Fruit fly (Drosophila melanogaster) whole organism, embryonic: ENCODE results near the gene CG3008.

Experiments
- B-H1 ChIP-seq: fragments of 200-800 bp; sonication (Bioruptor generic); IDR thresholded peaks from 3 replicates; pipeline ENCODE4 v1.3.6; 2022; ENCODE audit warnings: missing biosample characterization, missing genetic modification characterization
- BtbVII ChIP-seq: fragments of 200-800 bp; sonication (Bioruptor generic); optimal IDR thresholded peaks from 3 replicates; lab custom pipeline; 2017; ENCODE audit warnings: missing biosample characterization, mild to moderate bottlenecking, missing genetic modification characterization
- Bteb2 ChIP-seq: fragments of 200-800 bp; sonication (Bioruptor generic); optimal IDR thresholded peaks from 2 replicates; lab custom pipeline; 2016; ENCODE audit warnings: missing biosample characterization, missing genetic modification characterization
- CG10209 ChIP-seq: fragments of 200-800 bp; sonication (Bioruptor generic); optimal IDR thresholded peaks from 3 replicates; lab custom pipeline; 2017; ENCODE audit warnings: missing biosample characterization, mild to moderate bottlenecking, missing genetic modification characterization, missing genetic modification reagents
- CG12236 ChIP-seq: fragments of 200-800 bp; sonication (Bioruptor generic); optimal IDR thresholded peaks from 2 replicates; lab custom pipeline; 2016; ENCODE audit warnings: missing biosample characterization, missing genetic modification characterization
- CG13296 ChIP-seq: fragments of 200-800 bp; sonication (Bioruptor generic); optimal IDR thresholded peaks from 3 replicates; lab custom pipeline; 2018; ENCODE audit warnings: missing biosample characterization, mild to moderate bottlenecking, missing genetic modification characterization
- CG13775 ChIP-seq: fragments of 200-800 bp; sonication (Bioruptor generic); optimal IDR thresholded peaks from 3 replicates; lab custom pipeline; 2017; ENCODE audit warnings: missing biosample characterization, mild to moderate bottlenecking, missing genetic modification characterization
- CG15269 ChIP-seq: fragments of 200-800 bp; sonication (Bioruptor generic); optimal IDR thresholded peaks from 2 replicates; lab custom pipeline; 2018; ENCODE audit warnings: missing biosample characterization, mild to moderate bottlenecking, missing genetic modification characterization, moderate library complexity
- CG2129 ChIP-seq: fragments of 200-800 bp; sonication (Bioruptor generic); IDR thresholded peaks from 2 replicates; pipeline ENCODE4 v1.3.6; 2022; ENCODE audit warnings: missing biosample characterization, missing genetic modification characterization; ENCODE audit not compliant: partially characterized antibody
- CG2678 ChIP-seq: fragments of 200-800 bp; sonication (Bioruptor generic); optimal IDR thresholded peaks from 3 replicates; lab custom pipeline; 2019; ENCODE audit warnings: missing biosample characterization, mild to moderate bottlenecking, missing genetic modification characterization, moderate library complexity
- CG30431 ChIP-seq: fragments of 200-800 bp; sonication (Bioruptor generic); optimal IDR thresholded peaks from 2 replicates; lab custom pipeline; 2017; ENCODE audit warnings: missing biosample characterization, missing genetic modification characterization
- CG31365 ChIP-seq: fragments of 200-800 bp; sonication (Bioruptor generic); optimal IDR thresholded peaks from 2 replicates; lab custom pipeline; 2018; ENCODE audit warnings: missing biosample characterization, mild to moderate bottlenecking, missing genetic modification characterization
- CG3163 ChIP-seq: fragments of 200-800 bp; sonication (Bioruptor generic); optimal IDR thresholded peaks from 3 replicates; lab custom pipeline; 2016; ENCODE audit warnings: missing biosample characterization, missing genetic modification characterization
- CG3407 ChIP-seq: fragments of 200-800 bp; sonication (Bioruptor generic); optimal IDR thresholded peaks from 2 replicates; lab custom pipeline; 2018; ENCODE audit warnings: missing biosample characterization, mild to moderate bottlenecking, missing genetic modification characterization
- CG4328 ChIP-seq: fragments of 200-800 bp; sonication (Bioruptor generic); optimal IDR thresholded peaks from 3 replicates; lab custom pipeline; 2017; ENCODE audit warnings: missing biosample characterization, missing genetic modification reagents, missing genetic modification characterization
- CG4854 ChIP-seq: fragments of 200-800 bp; sonication (Bioruptor generic); optimal IDR thresholded peaks from 2 replicates; lab custom pipeline; 2016; ENCODE audit warnings: missing biosample characterization, missing genetic modification characterization, inconsistent platforms
- CG7271 ChIP-seq: fragments of 200-800 bp; sonication (Bioruptor generic); optimal IDR thresholded peaks from 2 replicates; lab custom pipeline; 2018; ENCODE audit warnings: missing biosample characterization, mild to moderate bottlenecking, missing genetic modification characterization, moderate library complexity
- CG8290 ChIP-seq, 3 experiments: fragments of 200-800 bp; sonication (Bioruptor generic); optimal IDR thresholded peaks; 2 replicates each; lab custom pipeline; 2016 to 2019; ENCODE audit warnings: missing biosample characterization in 3 of 3, missing genetic modification characterization in 3 of 3, mild to moderate bottlenecking in 2 of 3, moderate library complexity in 1 of 3
- CG9609 ChIP-seq: fragments of 200-800 bp; sonication (Bioruptor generic); optimal IDR thresholded peaks from 3 replicates; lab custom pipeline; 2016; ENCODE audit warnings: missing biosample characterization, missing genetic modification characterization
- Camta ChIP-seq: fragments of 200-800 bp; sonication (Bioruptor generic); optimal IDR thresholded peaks from 2 replicates; lab custom pipeline; 2016; ENCODE audit warnings: missing biosample characterization, missing genetic modification characterization
- CkIIα-i1 ChIP-seq: fragments of 200-800 bp; sonication (Bioruptor generic); IDR thresholded peaks from 2 replicates; pipeline ENCODE4 v1.3.6; 2022; ENCODE audit warnings: missing biosample characterization, missing genetic modification characterization
- Fer2 ChIP-seq: fragments of 200-800 bp; sonication (Bioruptor generic); optimal IDR thresholded peaks from 2 replicates; lab custom pipeline; 2018; ENCODE audit warnings: missing biosample characterization, mild to moderate bottlenecking, missing genetic modification characterization, moderate library complexity
- Fer3 ChIP-seq: fragments of 200-800 bp; sonication (Bioruptor generic); optimal IDR thresholded peaks from 2 replicates; lab custom pipeline; 2018; ENCODE audit warnings: missing biosample characterization, mild to moderate bottlenecking, missing genetic modification characterization, moderate library complexity
- Gug ChIP-seq: fragments of 200-800 bp; sonication (Bioruptor generic); IDR thresholded peaks from 4 replicates; pipeline ENCODE4 v1.3.6; 2022; ENCODE audit warnings: missing biosample characterization, missing genetic modification characterization
- HLH54F ChIP-seq: fragments of 200-800 bp; sonication (Bioruptor generic); optimal IDR thresholded peaks from 3 replicates; lab custom pipeline; 2016; ENCODE audit warnings: missing biosample characterization, missing genetic modification characterization
- Hmx ChIP-seq: fragments of 200-800 bp; sonication (Bioruptor generic); optimal IDR thresholded peaks from 2 replicates; lab custom pipeline; 2016; ENCODE audit warnings: missing biosample characterization, missing genetic modification characterization
- Nf-YA ChIP-seq: fragments of 200-800 bp; sonication (Bioruptor generic); IDR thresholded peaks from 2 replicates; pipeline ENCODE4 v1.3.6; 2022; ENCODE audit warnings: missing biosample characterization, missing genetic modification characterization
- Scr ChIP-seq: fragments of 200-800 bp; sonication (Bioruptor generic); IDR thresholded peaks from 2 replicates; pipeline ENCODE4 v1.3.6; 2022; ENCODE audit warnings: missing biosample characterization, missing genetic modification characterization; ENCODE audit not compliant: partially characterized antibody
- Sin3A ChIP-seq: fragments of >200 bp; optimal IDR thresholded peaks from 2 replicates; lab custom pipeline; 2018
- Stat92E ChIP-seq, 3 experiments: fragments of >200 bp in 2 of 3; fragments of 200-800 bp in 1 of 3; sonication (Bioruptor generic) in 1 of 3; optimal IDR thresholded peaks; 2 replicates each; lab custom pipeline; 2017 to 2019; ENCODE audit warnings: missing biosample characterization in 3 of 3, missing genetic modification characterization in 3 of 3, mild to moderate bottlenecking in 1 of 3, moderate library complexity in 1 of 3
- TFAM ChIP-seq: fragments of 200-800 bp; sonication (Bioruptor generic); optimal IDR thresholded peaks from 2 replicates; lab custom pipeline; 2017; ENCODE audit warnings: missing biosample characterization, missing genetic modification characterization, inconsistent platforms
- Taf1 ChIP-seq: fragments of 200-800 bp; sonication (Bioruptor generic); IDR thresholded peaks from 2 replicates; pipeline ENCODE4 v1.3.6; 2022; ENCODE audit warnings: missing biosample characterization, missing genetic modification characterization
- Tbp ChIP-seq: fragments of >200 bp; optimal IDR thresholded peaks from 2 replicates; lab custom pipeline; 2018; ENCODE audit warnings: missing biosample characterization, missing genetic modification characterization
- aop ChIP-seq: fragments of 200-800 bp; sonication (Bioruptor generic); IDR thresholded peaks from 2 replicates; pipeline ENCODE4 v1.3.6; 2022; ENCODE audit warnings: missing biosample characterization, missing genetic modification characterization
- br ChIP-seq: fragments of >200 bp; optimal IDR thresholded peaks from 2 replicates; lab custom pipeline; 2017
- crc ChIP-seq: fragments of 200-800 bp; sonication (Bioruptor generic); optimal IDR thresholded peaks from 2 replicates; lab custom pipeline; 2016; ENCODE audit warnings: missing biosample characterization, missing genetic modification characterization
- croc ChIP-seq: fragments of 200-800 bp; sonication (Bioruptor generic); conservative IDR thresholded peaks from 3 replicates; pipeline ENCODE4 v1.3.6; 2022; ENCODE audit warnings: missing biosample characterization, missing genetic modification characterization
- exex ChIP-seq: fragments of 200-800 bp; sonication (Bioruptor generic); optimal IDR thresholded peaks from 4 replicates; lab custom pipeline; 2018; ENCODE audit warnings: missing biosample characterization, mild to moderate bottlenecking, missing genetic modification characterization, moderate library complexity
- gsb-n ChIP-seq: fragments of 200-800 bp; sonication (Bioruptor generic); optimal IDR thresholded peaks from 3 replicates; lab custom pipeline; 2018; ENCODE audit warnings: missing biosample characterization, mild to moderate bottlenecking, missing genetic modification characterization
- knrl ChIP-seq: fragments of 200-800 bp; sonication (Bioruptor generic); IDR thresholded peaks from 3 replicates; pipeline ENCODE4 v1.3.6; 2022; ENCODE audit warnings: missing biosample characterization, missing genetic modification characterization; ENCODE audit not compliant: partially characterized antibody
- lab ChIP-seq: fragments of 200-800 bp; sonication (Bioruptor generic); optimal IDR thresholded peaks from 3 replicates; lab custom pipeline; 2017; ENCODE audit warnings: missing biosample characterization, missing genetic modification characterization, mild to moderate bottlenecking, moderate library complexity, missing genetic modification reagents
- otp ChIP-seq: fragments of 200-800 bp; sonication (Bioruptor generic); IDR thresholded peaks from 3 replicates; pipeline ENCODE4, ENCODE4 v1.3.6; 2022; ENCODE audit warnings: missing biosample characterization, missing genetic modification characterization
- sim ChIP-seq: fragments of 200-800 bp; sonication (Bioruptor generic); IDR thresholded peaks from 2 replicates; pipeline ENCODE4 v1.3.6; 2022; ENCODE audit warnings: missing biosample characterization, missing genetic modification characterization
- slou ChIP-seq: fragments of 200-800 bp; sonication (Bioruptor generic); optimal IDR thresholded peaks from 3 replicates; lab custom pipeline; 2016; ENCODE audit warnings: missing biosample characterization, missing genetic modification characterization
- so ChIP-seq: fragments of 200-800 bp; sonication (Bioruptor generic); IDR thresholded peaks from 3 replicates; pipeline ENCODE4 v1.3.6; 2022; ENCODE audit warnings: missing biosample characterization, missing genetic modification characterization
- ssp ChIP-seq: fragments of 200-800 bp; sonication (Bioruptor generic); IDR thresholded peaks from 2 replicates; pipeline ENCODE4 v1.3.6; 2022; ENCODE audit warnings: missing biosample characterization, missing genetic modification characterization
- tin ChIP-seq: fragments of 200-800 bp; sonication (Bioruptor generic); optimal IDR thresholded peaks from 3 replicates; lab custom pipeline; 2016; ENCODE audit warnings: missing biosample characterization, missing genetic modification characterization
- tx ChIP-seq: fragments of 200-800 bp; sonication (Bioruptor generic); optimal IDR thresholded peaks from 2 replicates; lab custom pipeline; 2016; ENCODE audit warnings: missing biosample characterization, missing genetic modification characterization
- yki ChIP-seq: fragments of >200 bp; optimal IDR thresholded peaks from 3 replicates; lab custom pipeline; 2018
- zen2 ChIP-seq: fragments of 200-800 bp; sonication (Bioruptor generic); IDR thresholded peaks from 3 replicates; pipeline ENCODE4 v1.3.6; 2022; ENCODE audit warnings: missing biosample characterization, missing genetic modification characterization; ENCODE audit not compliant: partially characterized antibody

CG3008 gene

DNA sequence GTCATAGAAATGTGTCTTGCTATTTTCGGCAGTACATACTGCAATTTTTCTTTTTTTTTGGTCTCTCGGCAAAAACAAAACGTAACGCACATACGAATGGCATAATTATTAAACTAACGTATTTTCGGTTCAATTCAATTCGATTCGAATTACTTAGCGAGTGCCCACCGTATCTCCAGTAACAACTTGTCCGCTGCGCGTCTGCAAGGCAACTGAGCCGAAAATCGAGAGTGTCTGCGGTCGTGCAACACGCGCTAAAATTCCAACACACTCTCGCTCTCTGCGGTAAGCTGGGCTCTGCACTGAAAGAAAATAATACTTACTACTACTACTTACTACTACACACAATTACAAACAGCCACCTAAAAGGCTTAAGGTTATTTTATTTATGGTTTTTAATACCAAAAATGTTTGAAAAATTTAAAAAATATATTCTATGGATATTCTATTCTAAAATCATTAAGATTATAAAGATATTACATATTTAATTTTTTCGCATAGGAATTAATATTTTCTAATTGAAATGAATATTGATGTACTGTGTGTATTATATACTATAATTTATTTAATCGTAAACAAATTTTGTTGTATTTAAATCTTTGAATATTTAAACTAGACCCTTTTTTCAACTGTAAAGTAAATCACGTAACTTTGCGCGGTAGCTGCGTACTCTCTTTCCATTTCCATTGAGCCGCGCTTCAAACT lies 23.6 kb downstream of the CG3008 start, which contains the start of gene snsl (continued):
- TF ChIP-seq knrl (no peak), TFAM (GFP tag; lab: Kevin White, UChicago) (no peak), CG2129 (GFP tag; lab: Robert Waterston, UW) (no peak), Stat92E (GFP tag; optimal IDR thresholded peaks at IDR 0.05; lab: Kevin White, UChicago) (no peak), tx (GFP tag; lab: Kevin White, UChicago) (no peak), B-H1 (no peak), Fer3 (tag; lab: Kevin White, UChicago) (peak; percentile 13), Taf1 (GFP tag; lab: Robert Waterston, UW) (no peak), CG15269 (peak; percentile 85), Scr (GFP tag; lab: Robert Waterston, UW) (no peak), zen2 (GFP tag; lab: Robert Waterston, UW) (no peak), CG2678 (tag; lab: Kevin White, UChicago) (peak; percentile 88), Tbp (no peak), ssp (GFP tag; lab: Robert Waterston, UW) (0 out of 2 replicates have a peak, but pooled peaks have one; percentile 12), CG4854 (GFP tag; lab: Kevin White, UChicago) (no peak), Fer2 (tag; lab: Kevin White, UChicago) (no peak), Sin3A (lab: Kevin White, UChicago) (no peak), CG13775 (GFP tag; lab: Kevin White, UChicago) (peak; percentile 35), croc (no peak), BtbVII (GFP tag; lab: Kevin White, UChicago) (peak; percentile 31), slou (peak; percentile 8), exex (tag; lab: Kevin White, UChicago) (no peak), CkIIα-i1 (GFP tag; lab: Robert Waterston, UW) (no peak), CG3407 (no peak), CG9609 (GFP tag; lab: Kevin White, UChicago) (no peak), CG31365 (tag; lab: Kevin White, UChicago) (no peak), yki (no peak), sim (GFP tag; lab: Robert Waterston, UW) (no peak), Nf-YA (GFP tag; lab: Robert Waterston, UW) (no peak), CG30431 (GFP tag; lab: Kevin White, UChicago) (no peak), CG3163 (no peak), Camta (no peak), lab (peak; percentile 56), CG10209 (peak; percentile 43), HLH54F (no peak), CG13296 (GFP tag; lab: Kevin White, UChicago) (peak; percentile 78), Gug (GFP tag; lab: Robert Waterston, UW) (no peak), CG8290 (GFP tag; optimal IDR thresholded peaks at IDR 0.05; lab: Kevin White, UChicago) (no peak), CG8290 (tag; optimal IDR thresholded peaks at IDR 0.05; lab: Kevin White, UChicago) (peak in 1 of 2 experiments; percentile 42), aop (GFP tag; lab: Robert Waterston, UW) (no peak), otp (GFP tag; lab: Robert Waterston, UW) (0 out of 3 replicates have a peak, but pooled peaks have one; percentile 39), CG4328 (GFP tag; lab: Kevin White, UChicago) (peak; percentile 39), gsb-n (peak; percentile 42), CG7271 (no peak), Hmx (GFP tag; lab: Kevin White, UChicago) (no peak), crc (GFP tag; lab: Kevin White, UChicago) (no peak), so (GFP tag; lab: Robert Waterston, UW) (no peak), CG12236 (no peak), Bteb2 (GFP tag; lab: Kevin White, UChicago) (no peak), br (lab: Kevin White, UChicago) (no peak), tin (GFP tag; lab: Kevin White, UChicago) (peak; percentile 40)
